Worm (Caenorhabditis elegans) whole organism, young adult: ENCODE results near the gene srh-217.
A peak's percentile ranks its signal among the peaks of the same experiment; 100 is the strongest.

ENCODE experiments used
- B0261.1 ChIP-seq: sonication (generic microtip); optimal IDR thresholded peaks from 2 replicates; lab custom pipeline; 2016; ENCODE audit warnings: mild to moderate bottlenecking, missing genetic modification characterization, moderate library complexity, missing compliant biosample characterization
- B0336.3 ChIP-seq: fragments of 200-800 bp; sonication (Bioruptor generic); IDR thresholded peaks from 2 replicates; pipeline ENCODE4 v1.3.6; 2022; ENCODE audit warnings: missing genetic modification characterization, missing compliant biosample characterization
- F39B2.1 ChIP-seq: fragments of 200-800 bp; sonication (Bioruptor generic); IDR thresholded peaks from 2 replicates; pipeline ENCODE4 v1.3.6; 2022; ENCODE audit warnings: missing genetic modification reagents, missing genetic modification characterization, missing compliant biosample characterization
- F57C9.4 ChIP-seq: sonication (generic microtip); optimal IDR thresholded peaks from 2 replicates; lab custom pipeline; 2017; ENCODE audit warnings: mild to moderate bottlenecking, missing genetic modification characterization, missing compliant biosample characterization
- Y53G8AR.9 ChIP-seq: fragments of 200-800 bp; sonication (Bioruptor generic); conservative IDR thresholded peaks from 2 replicates; pipeline ENCODE4 v1.3.6; 2022; ENCODE audit warnings: missing genetic modification reagents, missing genetic modification characterization, missing compliant biosample characterization
- ZK185.1 ChIP-seq: sonication (generic microtip); optimal IDR thresholded peaks from 2 replicates; lab custom pipeline; 2016; ENCODE audit warnings: mild to moderate bottlenecking, missing genetic modification characterization, missing compliant biosample characterization; ENCODE audit not compliant: poor library complexity, severe bottlenecking
- akir-1 ChIP-seq: fragments of 200-800 bp; sonication (Bioruptor generic); optimal IDR thresholded peaks from 2 replicates; lab custom pipeline; 2018; ENCODE audit warnings: mild to moderate bottlenecking, missing genetic modification characterization, moderate library complexity, missing compliant biosample characterization
- atf-7 ChIP-seq: sonication (generic microtip); optimal IDR thresholded peaks from 2 replicates; lab custom pipeline; 2017; ENCODE audit warnings: mild to moderate bottlenecking, missing genetic modification characterization, missing compliant biosample characterization
- attf-6 ChIP-seq: fragments of 200-800 bp; sonication (Bioruptor generic); IDR thresholded peaks from 2 replicates; pipeline ENCODE4 v1.3.6; 2022; ENCODE audit warnings: missing genetic modification reagents, missing genetic modification characterization, missing compliant biosample characterization
- cebp-2 ChIP-seq: fragments of 200-800 bp; sonication (Bioruptor generic); IDR thresholded peaks from 2 replicates; pipeline ENCODE4 v1.3.6; 2022; ENCODE audit warnings: missing genetic modification characterization, missing compliant biosample characterization
- dpl-1 ChIP-seq: fragments of 150-350 bp; optimal IDR thresholded peaks from 2 replicates; lab custom pipeline; 2014; ENCODE audit warnings: missing biosample characterization, missing genetic modification reagents, missing genetic modification characterization
- egl-18 ChIP-seq: fragments of 200-800 bp; sonication (Bioruptor generic); IDR thresholded peaks from 2 replicates; pipeline ENCODE4 v1.3.6; 2022; ENCODE audit warnings: missing genetic modification reagents, missing genetic modification characterization, missing compliant biosample characterization
- egl-44 ChIP-seq: fragments of 200-800 bp; sonication (Bioruptor generic); IDR thresholded peaks from 2 replicates; pipeline ENCODE4 v1.3.6; 2022; ENCODE audit warnings: missing genetic modification reagents, missing genetic modification characterization, missing compliant biosample characterization
- egrh-3 ChIP-seq: fragments of 200-800 bp; sonication (Bioruptor generic); IDR thresholded peaks from 2 replicates; pipeline ENCODE4 v1.3.6; 2022; ENCODE audit warnings: missing genetic modification reagents, missing genetic modification characterization, missing compliant biosample characterization
- fkh-3 ChIP-seq: sonication (generic microtip); optimal IDR thresholded peaks from 2 replicates; lab custom pipeline; 2016; ENCODE audit warnings: mild to moderate bottlenecking, missing genetic modification characterization, missing compliant biosample characterization
- gei-17 ChIP-seq: fragments of 200-800 bp; sonication (Bioruptor generic); optimal IDR thresholded peaks from 2 replicates; lab custom pipeline; 2018; ENCODE audit warnings: mild to moderate bottlenecking, missing genetic modification characterization, missing compliant biosample characterization
- him-1 ChIP-seq: sonication (generic microtip); optimal IDR thresholded peaks from 2 replicates; lab custom pipeline; 2016; ENCODE audit warnings: missing genotype, missing genetic modification reagents, missing genetic modification characterization, missing compliant biosample characterization
- lin-26 ChIP-seq: fragments of 200-800 bp; sonication (Bioruptor generic); IDR thresholded peaks from 2 replicates; pipeline ENCODE4 v1.3.6; 2022; ENCODE audit warnings: missing genetic modification reagents, missing genetic modification characterization, missing compliant biosample characterization
- lin-40 ChIP-seq: sonication (generic microtip); optimal IDR thresholded peaks from 2 replicates; lab custom pipeline; 2016; ENCODE audit warnings: missing genetic modification characterization, mild to moderate bottlenecking, missing compliant biosample characterization, missing genotype, missing genetic modification reagents
- lin-54 ChIP-seq: fragments of 200-800 bp; sonication (Bioruptor generic); optimal IDR thresholded peaks from 2 replicates; lab custom pipeline; 2018; ENCODE audit warnings: mild to moderate bottlenecking, missing genetic modification characterization, missing compliant biosample characterization
- madf-6 ChIP-seq: fragments of 200-800 bp; sonication (Bioruptor generic); IDR thresholded peaks from 2 replicates; pipeline ENCODE4 v1.3.6; 2022; ENCODE audit warnings: missing genetic modification reagents, missing genetic modification characterization, missing compliant biosample characterization
- mel-28 ChIP-seq: sonication (generic microtip); optimal IDR thresholded peaks from 2 replicates; lab custom pipeline; 2016; ENCODE audit warnings: borderline replicate concordance, mild to moderate bottlenecking, missing genetic modification characterization, missing compliant biosample characterization
- nfyb-1 ChIP-seq: fragments of 200-800 bp; sonication (Bioruptor generic); IDR thresholded peaks from 2 replicates; pipeline ENCODE4 v1.3.6; 2022; ENCODE audit warnings: missing genetic modification reagents, missing genetic modification characterization, missing compliant biosample characterization
- nhr-120 ChIP-seq: fragments of 200-800 bp; sonication (Bioruptor generic); IDR thresholded peaks from 2 replicates; pipeline ENCODE4 v1.3.6; 2022; ENCODE audit warnings: missing genetic modification characterization, missing compliant biosample characterization
- pha-4 ChIP-seq: fragments of 150-350 bp; sonication (generic microtip); optimal IDR thresholded peaks from 2 replicates; lab custom pipeline; 2014; ENCODE audit warnings: missing biosample characterization, missing genetic modification reagents, missing genetic modification characterization
- repo-1 ChIP-seq: sonication (generic microtip); optimal IDR thresholded peaks from 2 replicates; lab custom pipeline; 2017; ENCODE audit warnings: mild to moderate bottlenecking, missing genetic modification characterization, missing compliant biosample characterization
- rpc-1 ChIP-seq, 2 experiments: fragments of 150-350 bp in 1 of 2; sonication (generic microtip) in 1 of 2; optimal IDR thresholded peaks; 2 replicates each; lab custom pipeline; 2014 to 2018; ENCODE audit warnings: missing biosample characterization in 1 of 2, missing genetic modification characterization in 1 of 2, missing genetic modification reagents in 1 of 2, missing genotype in 1 of 2
- snpc-3.4 ChIP-seq: sonication (generic microtip); optimal IDR thresholded peaks from 2 replicates; lab custom pipeline; 2017; ENCODE audit warnings: missing genetic modification characterization, mild to moderate bottlenecking, missing compliant biosample characterization, antibody characterized with exemption, moderate library complexity, missing genotype, missing genetic modification reagents
- snpc-4 ChIP-seq, 5 experiments: fragments of 150-350 bp in 1 of 5; sonication (generic microtip) in 4 of 5; optimal IDR thresholded peaks; 2 replicates each; lab custom pipeline; 2014 to 2018; ENCODE audit warnings: missing genetic modification characterization in 5 of 5, missing biosample characterization in 3 of 5, antibody characterized with exemption in 2 of 5, mild to moderate bottlenecking in 2 of 5, missing compliant biosample characterization in 2 of 5, missing genotype in 2 of 5, moderate library complexity in 2 of 5, missing genetic modification reagents in 1 of 5
- somi-1 ChIP-seq: fragments of 200-800 bp; sonication (Bioruptor generic); optimal IDR thresholded peaks from 2 replicates; lab custom pipeline; 2018; ENCODE audit warnings: mild to moderate bottlenecking, missing genetic modification characterization, missing compliant biosample characterization
- tbp1 ChIP-seq: fragments of 200-800 bp; sonication (Bioruptor generic); optimal IDR thresholded peaks from 2 replicates; lab custom pipeline; 2018; ENCODE audit warnings: mild to moderate bottlenecking, missing genetic modification characterization, missing compliant biosample characterization
- tlf-1 ChIP-seq: fragments of 200-800 bp; sonication (Bioruptor generic); optimal IDR thresholded peaks from 2 replicates; lab custom pipeline; 2018; ENCODE audit warnings: mild to moderate bottlenecking, missing genetic modification characterization, missing compliant biosample characterization
- unc-130 ChIP-seq: sonication (generic microtip); optimal IDR thresholded peaks from 2 replicates; lab custom pipeline; 2016; ENCODE audit warnings: missing genetic modification reagents, missing genetic modification characterization, missing compliant biosample characterization
- unc-62 ChIP-seq: fragments of 150-350 bp; optimal IDR thresholded peaks from 2 replicates; lab custom pipeline; 2014; ENCODE audit warnings: missing biosample characterization, missing genetic modification reagents, missing genetic modification characterization
- ztf-22 ChIP-seq: fragments of 200-800 bp; sonication (Bioruptor generic); optimal IDR thresholded peaks from 2 replicates; lab custom pipeline; 2018; ENCODE audit warnings: mild to moderate bottlenecking, missing genetic modification characterization, moderate library complexity, missing compliant biosample characterization

The srh-217 gene

ce11 chrV:20161781-20162289 lies 33.5 kb downstream of the srh-217 start:
- TF ChIP-seq Y53G8AR.9 (GFP tag; lab: Robert Waterston, UW) = 0 out of 2 replicates have a peak, but pooled peaks have one; percentile 82
- peak; percentile 37 for TF ChIP-seq tlf-1 (GFP tag; lab: Kevin White, UChicago)
- TF ChIP-seq pha-4 (tag; lab: Kevin White, UChicago) = no peak
- TF ChIP-seq egl-44 (GFP tag; lab: Robert Waterston, UW) = no peak
- TF ChIP-seq madf-6 = peak; percentile 4; the same call in 1 of the 2 replicates
- TF ChIP-seq repo-1 (tag; lab: Kevin White, UChicago) = peak; percentile 64
- TF ChIP-seq egl-18 (GFP tag; lab: Robert Waterston, UW) = 0 out of 2 replicates have a peak, but pooled peaks have one; percentile 61
- TF ChIP-seq nfyb-1 (GFP tag; lab: Robert Waterston, UW) = 0 out of 2 replicates have a peak, but pooled peaks have one; percentile 22
- TF ChIP-seq B0336.3 (GFP tag; lab: Robert Waterston, UW) = peak; percentile 74
- TF ChIP-seq mel-28 (tag; lab: Kevin White, UChicago) = no peak
- TF ChIP-seq lin-54 (GFP tag; lab: Kevin White, UChicago) = no peak
- peak; percentile 14 for TF ChIP-seq fkh-3 (tag; lab: Kevin White, UChicago)
- TF ChIP-seq gei-17 (GFP tag; lab: Kevin White, UChicago) = peak; percentile 10

ce11 chrV:20158223-20158622 lies 37.1 kb downstream of the srh-217 start, which contains the start of gene F19B2.6:
Gene F19B2.6 (plus strand): TSS chrV:20158523.
- TF ChIP-seq ztf-22 (GFP tag; lab: Kevin White, UChicago) (no peak), dpl-1 (GFP tag; lab: Kevin White, UChicago) (no peak), egrh-3 (no peak), nhr-120 (GFP tag; lab: Robert Waterston, UW) (no peak), repo-1 (tag; lab: Kevin White, UChicago) (no peak), lin-54 (GFP tag; lab: Kevin White, UChicago) (no peak), attf-6 (GFP tag; lab: Robert Waterston, UW) (no peak), unc-62 (no peak), snpc-3.4 (tag; lab: Kevin White, UChicago) (no peak), somi-1 (GFP tag; lab: Kevin White, UChicago) (no peak), lin-26 (GFP tag; lab: Robert Waterston, UW) (no peak), snpc-4 (GFP tag; optimal IDR thresholded peaks at IDR 0.05; lab: Kevin White, UChicago) (no peak), snpc-4 (tag; optimal IDR thresholded peaks at IDR 0.05; lab: Kevin White, UChicago) (no peak), F39B2.1 (no peak), lin-40 (tag; lab: Kevin White, UChicago) (no peak), him-1 (tag; lab: Kevin White, UChicago) (no peak), cebp-2 (GFP tag; lab: Robert Waterston, UW) (no peak), Y53G8AR.9 (GFP tag; lab: Robert Waterston, UW) (no peak), ZK185.1 (tag; lab: Kevin White, UChicago) (no peak), akir-1 (GFP tag; lab: Kevin White, UChicago) (no peak)

ce11 chrV:20151855-20152254 lies 43.5 kb downstream of the srh-217 start:
- TF ChIP-seq F57C9.4 (tag; lab: Kevin White, UChicago) (no peak), unc-130 (GFP tag; lab: Kevin White, UChicago) (no peak), B0261.1 (tag; lab: Kevin White, UChicago) (peak; percentile 39), rpc-1 (optimal IDR thresholded peaks at IDR 0.05; lab: Kevin White, UChicago) (peak; percentile 39), rpc-1 (tag; optimal IDR thresholded peaks at IDR 0.05; lab: Kevin White, UChicago) (peak; percentile 71), tbp1 (GFP tag; lab: Kevin White, UChicago) (peak; percentile 64), atf-7 (no peak)
